Worm (Caenorhabditis elegans) whole organism, young adult: Measurements from ENCODE around the gene eat-6.

Experiments
- B0261.1 ChIP-seq: sonication (generic microtip); optimal IDR thresholded peaks from 2 replicates; lab custom pipeline; 2016; ENCODE audit warnings: mild to moderate bottlenecking, missing genetic modification characterization, moderate library complexity, missing compliant biosample characterization
- B0336.3 ChIP-seq: fragments of 200-800 bp; sonication (Bioruptor generic); IDR thresholded peaks from 2 replicates; pipeline ENCODE4 v1.3.6; 2022; ENCODE audit warnings: missing genetic modification characterization, missing compliant biosample characterization
- C17E4.6 ChIP-seq: fragments of 200-800 bp; sonication (Bioruptor generic); IDR thresholded peaks from 2 replicates; pipeline ENCODE4 v1.3.6; 2022; ENCODE audit warnings: missing genetic modification reagents, missing genetic modification characterization, missing compliant biosample characterization
- F10E7.11 ChIP-seq: sonication (generic microtip); optimal IDR thresholded peaks from 2 replicates; lab custom pipeline; 2017; ENCODE audit warnings: mild to moderate bottlenecking, missing genetic modification characterization, moderate library complexity, missing compliant biosample characterization
- F33H1.4 ChIP-seq: fragments of 200-800 bp; sonication (Bioruptor generic); IDR thresholded peaks from 2 replicates; pipeline ENCODE4 v1.3.6; 2022; ENCODE audit warnings: missing genetic modification reagents, missing genetic modification characterization, missing compliant biosample characterization
- F49E8.2 ChIP-seq: sonication (generic microtip); optimal IDR thresholded peaks from 3 replicates; lab custom pipeline; 2017; ENCODE audit warnings: missing genetic modification characterization, mild to moderate bottlenecking, missing compliant biosample characterization, antibody characterized with exemption, moderate library complexity; ENCODE audit not compliant: insufficient read depth
- F57C9.4 ChIP-seq: sonication (generic microtip); optimal IDR thresholded peaks from 2 replicates; lab custom pipeline; 2017; ENCODE audit warnings: mild to moderate bottlenecking, missing genetic modification characterization, missing compliant biosample characterization
- T07F8.4 ChIP-seq: sonication (generic microtip); optimal IDR thresholded peaks from 2 replicates; lab custom pipeline; 2016; ENCODE audit warnings: mild to moderate bottlenecking, missing genetic modification characterization, moderate library complexity, missing compliant biosample characterization
- Y53G8AR.9 ChIP-seq: fragments of 200-800 bp; sonication (Bioruptor generic); conservative IDR thresholded peaks from 2 replicates; pipeline ENCODE4 v1.3.6; 2022; ENCODE audit warnings: missing genetic modification reagents, missing genetic modification characterization, missing compliant biosample characterization
- Y67H2A.10 ChIP-seq: fragments of 200-800 bp; sonication (Bioruptor generic); conservative IDR thresholded peaks from 2 replicates; pipeline ENCODE4 v1.3.6; 2022; ENCODE audit warnings: missing genetic modification reagents, missing genetic modification characterization, missing compliant biosample characterization
- Y79H2A.3 ChIP-seq: fragments of 200-800 bp; sonication (Bioruptor generic); conservative IDR thresholded peaks from 2 replicates; pipeline ENCODE4 v1.3.6; 2022; ENCODE audit warnings: missing genetic modification reagents, missing genetic modification characterization, missing compliant biosample characterization
- Y95B8A.8 ChIP-seq: fragments of 200-800 bp; sonication (Bioruptor generic); IDR thresholded peaks from 2 replicates; pipeline ENCODE4 v1.3.6; 2022; ENCODE audit warnings: missing genetic modification reagents, missing genetic modification characterization, missing compliant biosample characterization
- ZK185.1 ChIP-seq: sonication (generic microtip); optimal IDR thresholded peaks from 2 replicates; lab custom pipeline; 2016; ENCODE audit warnings: mild to moderate bottlenecking, missing genetic modification characterization, missing compliant biosample characterization; ENCODE audit not compliant: poor library complexity, severe bottlenecking
- aptf-2 ChIP-seq: fragments of 200-800 bp; sonication (Bioruptor generic); conservative IDR thresholded peaks from 2 replicates; pipeline ENCODE4 v1.3.6; 2022; ENCODE audit warnings: missing genetic modification reagents, missing genetic modification characterization, missing compliant biosample characterization
- athp-1 ChIP-seq: sonication (generic microtip); optimal IDR thresholded peaks from 2 replicates; lab custom pipeline; 2017; ENCODE audit warnings: mild to moderate bottlenecking, missing genetic modification characterization, missing compliant biosample characterization
- bed-1 ChIP-seq: fragments of 200-800 bp; sonication (Bioruptor generic); IDR thresholded peaks from 2 replicates; pipeline ENCODE4 v1.3.6; 2022; ENCODE audit warnings: missing genetic modification reagents, missing genetic modification characterization, missing compliant biosample characterization
- bed-2 ChIP-seq: fragments of 200-800 bp; sonication (Bioruptor generic); IDR thresholded peaks from 2 replicates; pipeline ENCODE4 v1.3.6; 2022; ENCODE audit warnings: missing genetic modification reagents, missing genetic modification characterization, missing compliant biosample characterization
- cebp-1 ChIP-seq, 2 experiments: fragments of 200-800 bp in 1 of 2; sonication (Bioruptor generic) in 1 of 2; sonication (generic microtip) in 1 of 2; IDR thresholded peaks in 1 of 2; optimal IDR thresholded peaks in 1 of 2; 2 replicates each; pipeline versions ENCODE4 v1.3.6 to Lab custom; 2017 to 2022; ENCODE audit warnings: missing compliant biosample characterization in 2 of 2, missing genetic modification characterization in 2 of 2, mild to moderate bottlenecking in 1 of 2, missing genetic modification reagents in 1 of 2, moderate library complexity in 1 of 2
- ceh-100 ChIP-seq: fragments of 200-800 bp; sonication (Bioruptor generic); IDR thresholded peaks from 2 replicates; pipeline ENCODE4 v1.3.6; 2022; ENCODE audit warnings: missing genetic modification reagents, missing genetic modification characterization, missing compliant biosample characterization
- ceh-27 ChIP-seq: fragments of 200-800 bp; sonication (Bioruptor generic); optimal IDR thresholded peaks from 2 replicates; lab custom pipeline; 2018; ENCODE audit warnings: mild to moderate bottlenecking, missing genetic modification characterization, moderate library complexity, missing compliant biosample characterization
- chd-7 ChIP-seq: sonication (generic microtip); optimal IDR thresholded peaks from 2 replicates; lab custom pipeline; 2016; ENCODE audit warnings: mild to moderate bottlenecking, missing genetic modification characterization, moderate library complexity, missing compliant biosample characterization
- gei-17 ChIP-seq: fragments of 200-800 bp; sonication (Bioruptor generic); optimal IDR thresholded peaks from 2 replicates; lab custom pipeline; 2018; ENCODE audit warnings: mild to moderate bottlenecking, missing genetic modification characterization, missing compliant biosample characterization
- him-1 ChIP-seq: sonication (generic microtip); optimal IDR thresholded peaks from 2 replicates; lab custom pipeline; 2016; ENCODE audit warnings: missing genotype, missing genetic modification reagents, missing genetic modification characterization, missing compliant biosample characterization
- hmg-1.2 ChIP-seq: fragments of 200-800 bp; sonication (Bioruptor generic); IDR thresholded peaks from 2 replicates; pipeline ENCODE4 v1.3.6; 2022; ENCODE audit warnings: missing genetic modification reagents, missing genetic modification characterization, missing compliant biosample characterization
- hrde-1 ChIP-seq: sonication (generic microtip); optimal IDR thresholded peaks from 2 replicates; lab custom pipeline; 2016; ENCODE audit warnings: missing genetic modification characterization, mild to moderate bottlenecking, missing compliant biosample characterization, moderate library complexity, missing genotype, missing genetic modification reagents, borderline replicate concordance
- let-526 ChIP-seq: fragments of 200-800 bp; sonication (Bioruptor generic); IDR thresholded peaks from 2 replicates; pipeline ENCODE4 v1.3.6; 2022; ENCODE audit warnings: missing genetic modification reagents, missing genetic modification characterization, missing compliant biosample characterization
- lin-26 ChIP-seq: fragments of 200-800 bp; sonication (Bioruptor generic); IDR thresholded peaks from 2 replicates; pipeline ENCODE4 v1.3.6; 2022; ENCODE audit warnings: missing genetic modification reagents, missing genetic modification characterization, missing compliant biosample characterization
- lin-54 ChIP-seq: fragments of 200-800 bp; sonication (Bioruptor generic); optimal IDR thresholded peaks from 2 replicates; lab custom pipeline; 2018; ENCODE audit warnings: mild to moderate bottlenecking, missing genetic modification characterization, missing compliant biosample characterization
- madf-10 ChIP-seq: sonication (generic microtip); optimal IDR thresholded peaks from 2 replicates; lab custom pipeline; 2016; ENCODE audit warnings: mild to moderate bottlenecking, missing genetic modification characterization, missing compliant biosample characterization
- madf-6 ChIP-seq: fragments of 200-800 bp; sonication (Bioruptor generic); IDR thresholded peaks from 2 replicates; pipeline ENCODE4 v1.3.6; 2022; ENCODE audit warnings: missing genetic modification reagents, missing genetic modification characterization, missing compliant biosample characterization
- madf-8 ChIP-seq: fragments of 200-800 bp; sonication (Bioruptor generic); conservative IDR thresholded peaks from 2 replicates; pipeline ENCODE4 v1.3.6; 2022; ENCODE audit warnings: missing genetic modification reagents, missing genetic modification characterization, missing compliant biosample characterization
- nfya-1 ChIP-seq: sonication (generic microtip); optimal IDR thresholded peaks from 2 replicates; lab custom pipeline; 2017; ENCODE audit warnings: antibody characterized with exemption, missing compliant biosample characterization, missing genetic modification characterization, borderline replicate concordance; ENCODE audit not compliant: insufficient read depth
- nfya-2 ChIP-seq: fragments of 200-800 bp; sonication (Bioruptor generic); IDR thresholded peaks from 2 replicates; pipeline ENCODE4 v1.3.6; 2022; ENCODE audit warnings: missing genetic modification reagents, missing genetic modification characterization, missing compliant biosample characterization
- nfyb-1 ChIP-seq: fragments of 200-800 bp; sonication (Bioruptor generic); IDR thresholded peaks from 2 replicates; pipeline ENCODE4 v1.3.6; 2022; ENCODE audit warnings: missing genetic modification reagents, missing genetic modification characterization, missing compliant biosample characterization
- nhr-179 ChIP-seq: sonication (generic microtip); optimal IDR thresholded peaks from 2 replicates; lab custom pipeline; 2016; ENCODE audit warnings: mild to moderate bottlenecking, missing genetic modification characterization, missing compliant biosample characterization
- pha-4 ChIP-seq: fragments of 150-350 bp; sonication (generic microtip); optimal IDR thresholded peaks from 2 replicates; lab custom pipeline; 2014; ENCODE audit warnings: missing biosample characterization, missing genetic modification reagents, missing genetic modification characterization
- rcor-1 ChIP-seq: fragments of 200-800 bp; sonication (Bioruptor generic); IDR thresholded peaks from 2 replicates; pipeline ENCODE4 v1.3.6; 2022; ENCODE audit warnings: missing genetic modification reagents, missing genetic modification characterization, missing compliant biosample characterization
- tlf-1 ChIP-seq: fragments of 200-800 bp; sonication (Bioruptor generic); optimal IDR thresholded peaks from 2 replicates; lab custom pipeline; 2018; ENCODE audit warnings: mild to moderate bottlenecking, missing genetic modification characterization, missing compliant biosample characterization
- unc-130 ChIP-seq: sonication (generic microtip); optimal IDR thresholded peaks from 2 replicates; lab custom pipeline; 2016; ENCODE audit warnings: missing genetic modification reagents, missing genetic modification characterization, missing compliant biosample characterization
- zim-3 ChIP-seq: sonication (generic microtip); optimal IDR thresholded peaks from 2 replicates; lab custom pipeline; 2017; ENCODE audit warnings: mild to moderate bottlenecking, missing genetic modification characterization, moderate library complexity, missing compliant biosample characterization
- ztf-18 ChIP-seq: sonication (generic microtip); optimal IDR thresholded peaks from 2 replicates; lab custom pipeline; 2016; ENCODE audit warnings: missing genotype, mild to moderate bottlenecking, missing genetic modification characterization, missing compliant biosample characterization
- ztf-22 ChIP-seq: fragments of 200-800 bp; sonication (Bioruptor generic); optimal IDR thresholded peaks from 2 replicates; lab custom pipeline; 2018; ENCODE audit warnings: mild to moderate bottlenecking, missing genetic modification characterization, moderate library complexity, missing compliant biosample characterization
- ztf-25 ChIP-seq: fragments of 200-800 bp; sonication (Bioruptor generic); IDR thresholded peaks from 2 replicates; pipeline ENCODE4 v1.3.6; 2022; ENCODE audit warnings: missing genetic modification reagents, missing genetic modification characterization, missing compliant biosample characterization

Gene eat-6

DNA sequence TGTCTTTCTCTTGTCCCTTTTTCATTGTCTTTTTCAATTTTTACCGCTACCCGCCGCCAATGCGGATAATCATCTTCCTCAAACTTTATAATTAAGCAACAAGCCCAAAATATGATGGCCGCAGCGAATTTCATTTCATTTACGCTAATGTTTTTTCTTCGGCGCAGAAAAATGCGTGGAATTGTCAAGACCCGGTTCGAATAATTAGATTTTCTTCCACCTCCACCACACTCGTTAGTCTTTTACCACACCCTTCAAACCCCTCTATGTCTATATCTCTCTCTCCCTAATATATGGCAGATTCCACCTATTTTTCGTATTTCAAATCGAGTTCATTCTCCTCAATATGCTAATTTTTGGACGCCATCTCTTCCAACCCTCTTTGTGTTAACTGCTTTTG is 40.7 kb upstream of the eat-6 start:
- no peak for TF ChIP-seq ztf-18 (tag; lab: Kevin White, UChicago)
- TF ChIP-seq nfya-1 = no peak
- no peak for TF ChIP-seq F57C9.4 (tag; lab: Kevin White, UChicago)
- no peak for TF ChIP-seq Y79H2A.3 (GFP tag; lab: Robert Waterston, UW)
- TF ChIP-seq ceh-27 = no peak

- TF ChIP-seq bed-1 (GFP tag; lab: Robert Waterston, UW) = 0 out of 2 replicates have a peak, but pooled peaks have one; percentile 44
- TF ChIP-seq F57C9.4 (tag; lab: Kevin White, UChicago) = no peak
- TF ChIP-seq nfya-2 (GFP tag; lab: Robert Waterston, UW) = no peak
Measured at ce11 chrV:13166582-13166981, 36.8 kb upstream of the eat-6 start.

ce11 chrV:13165244-13165643 is 35.4 kb upstream of the eat-6 start:
- TF ChIP-seq Y53G8AR.9 = no peak

- no peak for TF ChIP-seq bed-2 (GFP tag; lab: Robert Waterston, UW)
- TF ChIP-seq nfya-2 (GFP tag; lab: Robert Waterston, UW) = no peak
- TF ChIP-seq hmg-1.2 = no peak
- TF ChIP-seq ztf-22 (GFP tag; lab: Kevin White, UChicago) = no peak
- TF ChIP-seq nhr-179 (tag; lab: Kevin White, UChicago) = no peak
- TF ChIP-seq T07F8.4 (tag; lab: Kevin White, UChicago) = no peak
- TF ChIP-seq him-1 (tag; lab: Kevin White, UChicago) = no peak
- no peak for TF ChIP-seq pha-4
- no peak for TF ChIP-seq cebp-1 (GFP tag; IDR thresholded peaks at IDR 0.05; lab: Robert Waterston, UW)
- no peak for TF ChIP-seq cebp-1 (tag; optimal IDR thresholded peaks at IDR 0.05; lab: Kevin White, UChicago)
- TF ChIP-seq madf-8 (GFP tag; lab: Robert Waterston, UW) = no peak
- TF ChIP-seq zim-3 (tag; lab: Kevin White, UChicago) = no peak
- TF ChIP-seq let-526 (GFP tag; lab: Robert Waterston, UW) = no peak
- no peak for TF ChIP-seq lin-26 (GFP tag; lab: Robert Waterston, UW)
- no peak for TF ChIP-seq madf-10
- TF ChIP-seq ztf-25 (GFP tag; lab: Robert Waterston, UW) = no peak
- no peak for TF ChIP-seq C17E4.6
- TF ChIP-seq F10E7.11 = no peak
- TF ChIP-seq aptf-2 (GFP tag; lab: Robert Waterston, UW) = no peak
- TF ChIP-seq B0336.3 (GFP tag; lab: Robert Waterston, UW) = peak; percentile 25; the same call in 1 of the 2 replicates
- TF ChIP-seq F33H1.4 (GFP tag; lab: Robert Waterston, UW) = no peak
- TF ChIP-seq ceh-100 (GFP tag; lab: Robert Waterston, UW) = no peak
- no peak for TF ChIP-seq nfyb-1 (GFP tag; lab: Robert Waterston, UW)
- no peak for TF ChIP-seq hrde-1
- peak; percentile 18 for TF ChIP-seq lin-54 (GFP tag; lab: Kevin White, UChicago)
- TF ChIP-seq madf-6 = no peak
- no peak for TF ChIP-seq unc-130 (GFP tag; lab: Kevin White, UChicago)
- TF ChIP-seq B0261.1 = no peak
- no peak for TF ChIP-seq rcor-1
- TF ChIP-seq Y67H2A.10 (GFP tag; lab: Robert Waterston, UW) = no peak
- TF ChIP-seq ZK185.1 (tag; lab: Kevin White, UChicago) = no peak
- TF ChIP-seq athp-1 = no peak
- no peak for TF ChIP-seq gei-17
- TF ChIP-seq F49E8.2 (tag; lab: Kevin White, UChicago) = no peak
- no peak for TF ChIP-seq Y95B8A.8
- no peak for TF ChIP-seq chd-7
- TF ChIP-seq tlf-1 (GFP tag; lab: Kevin White, UChicago) = no peak
Measured at ce11 chrV:13163841-13164240, 34.0 kb upstream of the eat-6 start.
